Fruit fly (Drosophila melanogaster) whole organism, embryonic: ENCODE results near the gene CG33687.

Experiments used
- BtbVII ChIP-seq: fragments of 200-800 bp; sonication (Bioruptor generic); optimal IDR thresholded peaks from 3 replicates; lab custom pipeline; 2017; ENCODE audit warnings: missing biosample characterization, mild to moderate bottlenecking, missing genetic modification characterization
- CG10274 ChIP-seq: fragments of 200-800 bp; sonication (Bioruptor generic); optimal IDR thresholded peaks from 3 replicates; lab custom pipeline; 2017; ENCODE audit warnings: missing biosample characterization, mild to moderate bottlenecking, missing genetic modification characterization
- CG10431 ChIP-seq: fragments of 200-800 bp; sonication (Bioruptor generic); optimal IDR thresholded peaks from 3 replicates; lab custom pipeline; 2018; ENCODE audit warnings: missing biosample characterization, mild to moderate bottlenecking, missing genetic modification characterization
- CG12219 ChIP-seq: fragments of 200-800 bp; sonication (Bioruptor generic); optimal IDR thresholded peaks from 3 replicates; lab custom pipeline; 2018; ENCODE audit warnings: missing biosample characterization, mild to moderate bottlenecking, missing genetic modification characterization
- CG12769 ChIP-seq: fragments of 200-800 bp; sonication (Bioruptor generic); optimal IDR thresholded peaks from 2 replicates; lab custom pipeline; 2019; ENCODE audit warnings: missing biosample characterization, mild to moderate bottlenecking, missing genetic modification characterization, moderate library complexity
- CG14441 ChIP-seq: fragments of 200-800 bp; sonication (Bioruptor generic); IDR thresholded peaks from 2 replicates; pipeline ENCODE4 v1.3.6; 2022; ENCODE audit warnings: missing biosample characterization, missing genetic modification characterization
- CG14860 ChIP-seq: fragments of 200-800 bp; sonication (Bioruptor generic); IDR thresholded peaks from 3 replicates; pipeline ENCODE4 v1.3.6; 2022; ENCODE audit warnings: missing biosample characterization, missing genetic modification characterization; ENCODE audit not compliant: partially characterized antibody
- CG15073 ChIP-seq: fragments of 200-800 bp; sonication (Bioruptor generic); optimal IDR thresholded peaks from 2 replicates; lab custom pipeline; 2016; ENCODE audit warnings: missing biosample characterization, missing genetic modification characterization
- CG15479 ChIP-seq: fragments of 200-800 bp; sonication (Bioruptor generic); optimal IDR thresholded peaks from 3 replicates; lab custom pipeline; 2019; ENCODE audit warnings: missing biosample characterization, mild to moderate bottlenecking, missing genetic modification characterization, moderate library complexity
- CG3065 ChIP-seq: fragments of 200-800 bp; sonication (Bioruptor generic); optimal IDR thresholded peaks from 2 replicates; lab custom pipeline; 2016; ENCODE audit warnings: missing biosample characterization, missing genetic modification characterization
- CG31224 ChIP-seq: fragments of 200-800 bp; sonication (Bioruptor generic); IDR thresholded peaks from 2 replicates; pipeline ENCODE4 v1.3.6; 2022; ENCODE audit warnings: missing biosample characterization, missing genetic modification characterization
- CG31365 ChIP-seq: fragments of 200-800 bp; sonication (Bioruptor generic); optimal IDR thresholded peaks from 2 replicates; lab custom pipeline; 2018; ENCODE audit warnings: missing biosample characterization, mild to moderate bottlenecking, missing genetic modification characterization
- CG31388 ChIP-seq: fragments of 200-800 bp; sonication (Bioruptor generic); optimal IDR thresholded peaks from 2 replicates; lab custom pipeline; 2016; ENCODE audit warnings: missing biosample characterization, missing genetic modification characterization
- CG3281 ChIP-seq: fragments of 200-800 bp; sonication (Bioruptor generic); optimal IDR thresholded peaks from 3 replicates; lab custom pipeline; 2017; ENCODE audit warnings: missing biosample characterization, mild to moderate bottlenecking, missing genetic modification characterization
- CG4282 ChIP-seq: fragments of 200-800 bp; sonication (Bioruptor generic); optimal IDR thresholded peaks from 2 replicates; lab custom pipeline; 2016; ENCODE audit warnings: missing biosample characterization, missing genetic modification characterization
- CG4360 ChIP-seq: fragments of 200-800 bp; sonication (Bioruptor generic); IDR thresholded peaks from 2 replicates; pipeline ENCODE4 v1.3.6; 2022; ENCODE audit warnings: missing biosample characterization, missing genetic modification characterization
- CG7271 ChIP-seq: fragments of 200-800 bp; sonication (Bioruptor generic); optimal IDR thresholded peaks from 2 replicates; lab custom pipeline; 2018; ENCODE audit warnings: missing biosample characterization, mild to moderate bottlenecking, missing genetic modification characterization, moderate library complexity
- CG7357 ChIP-seq: fragments of 200-800 bp; sonication (Bioruptor generic); IDR thresholded peaks from 3 replicates; pipeline ENCODE4 v1.3.6; 2022; ENCODE audit warnings: missing biosample characterization, missing genetic modification characterization
- CG7839 ChIP-seq: fragments of 200-800 bp; sonication (Bioruptor generic); optimal IDR thresholded peaks from 3 replicates; lab custom pipeline; 2018; ENCODE audit warnings: missing biosample characterization, mild to moderate bottlenecking, missing genetic modification characterization, moderate library complexity
- CG8924 ChIP-seq: fragments of 200-800 bp; optimal IDR thresholded peaks from 3 replicates; lab custom pipeline; 2019; ENCODE audit warnings: missing biosample characterization, mild to moderate bottlenecking, missing genetic modification characterization, moderate library complexity
- CG9609 ChIP-seq: fragments of 200-800 bp; sonication (Bioruptor generic); optimal IDR thresholded peaks from 3 replicates; lab custom pipeline; 2016; ENCODE audit warnings: missing biosample characterization, missing genetic modification characterization
- Dek ChIP-seq: fragments of 200-800 bp; sonication (Bioruptor generic); optimal IDR thresholded peaks from 3 replicates; lab custom pipeline; 2019; ENCODE audit warnings: missing biosample characterization, mild to moderate bottlenecking, missing genetic modification characterization, moderate library complexity
- Dref ChIP-seq: fragments of 200-800 bp; sonication (Bioruptor generic); IDR thresholded peaks from 2 replicates; pipeline ENCODE4 v1.3.6; 2022; ENCODE audit warnings: missing biosample characterization, missing genetic modification characterization
- Hey ChIP-seq: fragments of 200-800 bp; sonication (Bioruptor generic); optimal IDR thresholded peaks from 3 replicates; lab custom pipeline; 2018; ENCODE audit warnings: missing biosample characterization, mild to moderate bottlenecking, missing genetic modification characterization
- Hr51 ChIP-seq, 2 experiments: fragments of 200-800 bp; sonication (Bioruptor generic); optimal IDR thresholded peaks; 2 replicates in 1 of 2; 3 replicates in 1 of 2; lab custom pipeline; 2016 to 2018; ENCODE audit warnings: missing biosample characterization in 2 of 2, missing genetic modification characterization in 2 of 2, mild to moderate bottlenecking in 1 of 2, moderate library complexity in 1 of 2
- Med ChIP-seq: fragments of 200-800 bp; sonication (Bioruptor generic); peaks from one replicate; lab custom pipeline; 2016; ENCODE audit warnings: missing biosample characterization, missing genetic modification characterization, mild to moderate bottlenecking, inconsistent platforms, moderate library complexity
- Meics ChIP-seq: fragments of 200-800 bp; sonication (Bioruptor generic); optimal IDR thresholded peaks from 2 replicates; lab custom pipeline; 2017; ENCODE audit warnings: missing biosample characterization, mild to moderate bottlenecking, missing genetic modification characterization
- NK7.1 ChIP-seq: fragments of 200-800 bp; sonication (Bioruptor generic); optimal IDR thresholded peaks from 3 replicates; lab custom pipeline; 2016; ENCODE audit warnings: missing biosample characterization, missing genetic modification characterization
- Side ChIP-seq: fragments of 200-800 bp; sonication (Bioruptor generic); optimal IDR thresholded peaks from 2 replicates; lab custom pipeline; 2016; ENCODE audit warnings: missing biosample characterization, missing genetic modification characterization
- Sox100B ChIP-seq: fragments of 200-800 bp; sonication (Bioruptor generic); optimal IDR thresholded peaks from 3 replicates; lab custom pipeline; 2018; ENCODE audit warnings: missing biosample characterization, mild to moderate bottlenecking, missing genetic modification characterization
- Spps ChIP-seq: fragments of 200-800 bp; sonication (Bioruptor generic); optimal IDR thresholded peaks from 2 replicates; lab custom pipeline; 2018; ENCODE audit warnings: missing biosample characterization, mild to moderate bottlenecking, missing genetic modification characterization
- TFAM ChIP-seq: fragments of 200-800 bp; sonication (Bioruptor generic); optimal IDR thresholded peaks from 2 replicates; lab custom pipeline; 2017; ENCODE audit warnings: missing biosample characterization, missing genetic modification characterization, inconsistent platforms
- Tbp ChIP-seq: fragments of >200 bp; optimal IDR thresholded peaks from 2 replicates; lab custom pipeline; 2018; ENCODE audit warnings: missing biosample characterization, missing genetic modification characterization
- Trl ChIP-seq, 3 experiments: fragments of >200 bp in 2 of 3; fragments of 200-800 bp in 1 of 3; sonication (Bioruptor generic) in 1 of 3; optimal IDR thresholded peaks; 2 replicates in 1 of 3; 3 replicates in 2 of 3; lab custom pipeline; 2016 to 2017; ENCODE audit warnings: missing biosample characterization in 1 of 3, missing genetic modification characterization in 1 of 3
- ato ChIP-seq: fragments of 200-800 bp; sonication (Bioruptor generic); IDR thresholded peaks from 2 replicates; pipeline ENCODE4 v1.3.6; 2022; ENCODE audit warnings: missing biosample characterization, missing genetic modification characterization; ENCODE audit not compliant: partially characterized antibody
- bcd ChIP-seq: fragments of 200-800 bp; sonication (Bioruptor generic); optimal IDR thresholded peaks from 2 replicates; lab custom pipeline; 2017; ENCODE audit warnings: missing biosample characterization, mild to moderate bottlenecking, missing genetic modification characterization
- cas ChIP-seq: fragments of 200-800 bp; sonication (Bioruptor generic); IDR thresholded peaks from 2 replicates; pipeline ENCODE4 v1.3.6; 2022; ENCODE audit warnings: missing biosample characterization, missing genetic modification characterization
- cwo ChIP-seq: fragments of 200-800 bp; sonication (Bioruptor generic); optimal IDR thresholded peaks from 3 replicates; lab custom pipeline; 2017; ENCODE audit warnings: missing biosample characterization, missing genetic modification characterization, mild to moderate bottlenecking, moderate library complexity, missing genetic modification reagents
- gsb-n ChIP-seq: fragments of 200-800 bp; sonication (Bioruptor generic); optimal IDR thresholded peaks from 3 replicates; lab custom pipeline; 2018; ENCODE audit warnings: missing biosample characterization, mild to moderate bottlenecking, missing genetic modification characterization
- lab ChIP-seq: fragments of 200-800 bp; sonication (Bioruptor generic); optimal IDR thresholded peaks from 3 replicates; lab custom pipeline; 2017; ENCODE audit warnings: missing biosample characterization, missing genetic modification characterization, mild to moderate bottlenecking, moderate library complexity, missing genetic modification reagents
- lola ChIP-seq, 3 experiments: fragments of >200 bp in 2 of 3; fragments of 200-800 bp in 1 of 3; sonication (Bioruptor generic) in 1 of 3; optimal IDR thresholded peaks; 2 replicates each; lab custom pipeline; 2017 to 2019; ENCODE audit warnings: missing biosample characterization in 3 of 3, missing genetic modification characterization in 3 of 3, mild to moderate bottlenecking in 1 of 3, moderate library complexity in 1 of 3
- maf-S ChIP-seq: fragments of 200-800 bp; sonication (Bioruptor generic); optimal IDR thresholded peaks from 2 replicates; lab custom pipeline; 2016; ENCODE audit warnings: missing biosample characterization, missing genetic modification characterization
- nau ChIP-seq: fragments of 200-800 bp; sonication (Bioruptor generic); optimal IDR thresholded peaks from 3 replicates; lab custom pipeline; 2017; ENCODE audit warnings: missing biosample characterization, mild to moderate bottlenecking, missing genetic modification characterization, missing genetic modification reagents
- nerfin-1 ChIP-seq: fragments of 200-800 bp; sonication (Bioruptor generic); optimal IDR thresholded peaks from 3 replicates; lab custom pipeline; 2019; ENCODE audit warnings: missing biosample characterization, mild to moderate bottlenecking, missing genetic modification characterization, moderate library complexity
- nmo ChIP-seq: fragments of 200-800 bp; sonication (Bioruptor generic); optimal IDR thresholded peaks from 2 replicates; lab custom pipeline; 2018; ENCODE audit warnings: missing biosample characterization, mild to moderate bottlenecking, missing genetic modification characterization, moderate library complexity
- phol ChIP-seq: fragments of 200-800 bp; sonication (Bioruptor generic); optimal IDR thresholded peaks from 3 replicates; lab custom pipeline; 2018; ENCODE audit warnings: missing biosample characterization, mild to moderate bottlenecking, missing genetic modification characterization, moderate library complexity
- pum ChIP-seq: fragments of 200-800 bp; sonication (Bioruptor generic); optimal IDR thresholded peaks from 2 replicates; lab custom pipeline; 2016; ENCODE audit warnings: missing biosample characterization, missing genetic modification characterization
- shn ChIP-seq: fragments of 200-800 bp; sonication (Bioruptor generic); optimal IDR thresholded peaks from 3 replicates; lab custom pipeline; 2016; ENCODE audit warnings: missing biosample characterization, missing genetic modification characterization
- so ChIP-seq: fragments of 200-800 bp; sonication (Bioruptor generic); IDR thresholded peaks from 3 replicates; pipeline ENCODE4 v1.3.6; 2022; ENCODE audit warnings: missing biosample characterization, missing genetic modification characterization
- zfh2 ChIP-seq: fragments of 200-800 bp; sonication (Bioruptor generic); optimal IDR thresholded peaks from 2 replicates; lab custom pipeline; 2016; ENCODE audit warnings: missing biosample characterization, missing genetic modification characterization

Gene CG33687

dm6 chr3L:16202550-16202949 is 4.9 kb downstream of the CG33687 start (continued):
- peak; percentile 13 for TF ChIP-seq CG12219 (GFP tag; lab: Kevin White, UChicago)
- TF ChIP-seq CG31365: no peak
- no peak for TF ChIP-seq Trl (optimal IDR thresholded peaks at IDR 0.05; lab: Kevin White, UChicago)
- peak; percentile 2 for TF ChIP-seq Trl (GFP tag; optimal IDR thresholded peaks at IDR 0.05; lab: Kevin White, UChicago)
- TF ChIP-seq Hr51 (GFP tag; optimal IDR thresholded peaks at IDR 0.05; lab: Kevin White, UChicago): peak in 1 of 2 experiments; percentile 53
- TF ChIP-seq CG4282 (GFP tag; lab: Kevin White, UChicago): no peak
- no peak for TF ChIP-seq Dref (GFP tag; lab: Robert Waterston, UW)
- no peak for TF ChIP-seq CG7271 (tag; lab: Kevin White, UChicago)
- TF ChIP-seq lab (GFP tag; lab: Kevin White, UChicago): peak; percentile 46
- no peak for TF ChIP-seq CG15073 (GFP tag; lab: Kevin White, UChicago)
- TF ChIP-seq cwo (GFP tag; lab: Kevin White, UChicago): peak; percentile 36
- TF ChIP-seq so (GFP tag; lab: Robert Waterston, UW): no peak
- TF ChIP-seq ato (GFP tag; lab: Robert Waterston, UW): no peak
- no peak for TF ChIP-seq NK7.1 (GFP tag; lab: Kevin White, UChicago)
- TF ChIP-seq pum (GFP tag; lab: Kevin White, UChicago): no peak
- peak; percentile 63 for TF ChIP-seq Meics (GFP tag; lab: Kevin White, UChicago)
- TF ChIP-seq maf-S (GFP tag; lab: Kevin White, UChicago): no peak
- TF ChIP-seq lola (GFP tag; optimal IDR thresholded peaks at IDR 0.05; lab: Kevin White, UChicago): no peak
- TF ChIP-seq nmo: peak; percentile 53
- no peak for TF ChIP-seq CG31388 (GFP tag; lab: Kevin White, UChicago)
- TF ChIP-seq CG3281 (GFP tag; lab: Kevin White, UChicago): peak; percentile 59
- peak; percentile 51 for TF ChIP-seq phol (tag; lab: Kevin White, UChicago)
- peak; percentile 62 for TF ChIP-seq Med (GFP tag; lab: Kevin White, UChicago)
- peak; percentile 24 for TF ChIP-seq zfh2 (GFP tag; lab: Kevin White, UChicago)
- peak; percentile 37 for TF ChIP-seq BtbVII (GFP tag; lab: Kevin White, UChicago)
- TF ChIP-seq CG10431: no peak
- TF ChIP-seq CG9609 (GFP tag; lab: Kevin White, UChicago): no peak
- TF ChIP-seq CG15479: no peak
- TF ChIP-seq gsb-n: no peak
- TF ChIP-seq CG8924 (tag; lab: Kevin White, UChicago): peak; percentile 32
- TF ChIP-seq nau (GFP tag; lab: Kevin White, UChicago): peak; percentile 11
- no peak for TF ChIP-seq Hey (tag; lab: Kevin White, UChicago)
- TF ChIP-seq CG31224 (GFP tag; lab: Robert Waterston, UW): no peak
- TF ChIP-seq CG14860: no peak
- peak; percentile 68 for TF ChIP-seq CG7839 (tag; lab: Kevin White, UChicago)
- no peak for TF ChIP-seq nerfin-1 (tag; lab: Kevin White, UChicago)
- TF ChIP-seq CG7357: 0 out of 3 replicates have a peak, but pooled peaks have one; percentile 10
- TF ChIP-seq Sox100B (GFP tag; lab: Kevin White, UChicago): peak; percentile 57
- no peak for TF ChIP-seq CG3065 (GFP tag; lab: Kevin White, UChicago)
- TF ChIP-seq shn (GFP tag; lab: Kevin White, UChicago): no peak
- TF ChIP-seq bcd (GFP tag; lab: Kevin White, UChicago): peak; percentile 29
- no peak for TF ChIP-seq CG14441
- TF ChIP-seq Dek (tag; lab: Kevin White, UChicago): no peak
- no peak for TF ChIP-seq CG12769
- peak; percentile 10 for TF ChIP-seq Side (GFP tag; lab: Kevin White, UChicago)
- no peak for TF ChIP-seq Spps (tag; lab: Kevin White, UChicago)
- no peak for TF ChIP-seq TFAM (GFP tag; lab: Kevin White, UChicago)
- no peak for TF ChIP-seq CG4360 (GFP tag; lab: Robert Waterston, UW)
- TF ChIP-seq Tbp (GFP tag; lab: Kevin White, UChicago): no peak
- peak; percentile 16 for TF ChIP-seq CG10274 (GFP tag; lab: Kevin White, UChicago)
- TF ChIP-seq cas (GFP tag; lab: Robert Waterston, UW): no peak
